Worm (Caenorhabditis elegans) whole organism, L4 larva: Measurements from ENCODE around the gene F42G4.5.

Experiments used
- ZK546.5 ChIP-seq, 2 experiments: sonication (generic microtip); optimal IDR thresholded peaks; 2 replicates each; lab custom pipeline; 2017; ENCODE audit warnings: missing biosample characterization in 2 of 2, missing genetic modification characterization in 2 of 2
- ama-1 ChIP-seq: fragments of 150-350 bp; optimal IDR thresholded peaks from 2 replicates; lab custom pipeline; 2014; ENCODE audit warnings: inconsistent platforms, mixed read lengths
- daf-8 ChIP-seq: fragments of 200-800 bp; sonication (Bioruptor generic); IDR thresholded peaks from 2 replicates; pipeline ENCODE4 v1.3.6; 2022; ENCODE audit warnings: missing genetic modification characterization, missing compliant biosample characterization
- hlh-30 ChIP-seq: sonication (generic microtip); optimal IDR thresholded peaks from 2 replicates; lab custom pipeline; 2017; ENCODE audit warnings: antibody characterized with exemption, mild to moderate bottlenecking, missing genetic modification characterization, missing compliant biosample characterization; ENCODE audit not compliant: insufficient read depth
- lin-39 ChIP-seq: fragments of 150-350 bp; optimal IDR thresholded peaks from 2 replicates; lab custom pipeline; 2014; ENCODE audit warnings: missing biosample characterization, missing genetic modification reagents, missing genetic modification characterization
- mxl-2 ChIP-seq: fragments of 200-800 bp; sonication (Bioruptor generic); conservative IDR thresholded peaks from 2 replicates; pipeline ENCODE4 v1.3.6; 2022; ENCODE audit warnings: missing genetic modification reagents, missing genetic modification characterization, missing compliant biosample characterization
- nhr-42 ChIP-seq: fragments of 200-800 bp; sonication (Bioruptor generic); IDR thresholded peaks from 2 replicates; pipeline ENCODE4 v1.3.6; 2022; ENCODE audit warnings: missing genetic modification characterization, missing compliant biosample characterization
- snpc-4 ChIP-seq: fragments of 150-350 bp; optimal IDR thresholded peaks from 2 replicates; lab custom pipeline; 2014; ENCODE audit warnings: missing biosample characterization, missing genetic modification characterization

DNA sequence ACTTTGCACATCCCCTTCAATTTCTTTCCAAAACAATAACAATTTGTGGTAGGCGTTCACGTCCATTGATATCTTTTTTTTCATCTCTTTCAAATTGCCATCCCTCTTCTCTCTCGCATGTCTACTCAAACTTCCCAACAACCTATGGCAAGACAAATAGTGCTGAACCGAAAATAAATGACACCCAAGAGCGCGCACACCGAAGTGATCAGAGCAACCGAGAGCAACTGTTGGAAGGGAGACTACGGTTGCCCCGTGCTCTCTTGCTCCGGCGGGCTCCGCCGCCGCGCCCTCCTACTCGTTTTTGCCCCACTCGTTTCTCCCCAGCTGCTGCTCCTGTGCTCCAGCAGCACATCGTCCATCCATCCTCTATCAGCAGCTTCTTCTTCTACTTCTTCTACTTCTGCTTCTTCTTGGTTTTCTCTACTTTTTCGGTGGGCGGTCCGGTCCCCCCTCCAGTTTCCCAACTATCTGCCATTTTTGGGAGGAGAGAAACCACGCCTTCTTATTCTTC is 6.4 kb upstream of the F42G4.5 start:
- TF ChIP-seq daf-8 (GFP tag; lab: Robert Waterston, UW), result no peak
- TF ChIP-seq ZK546.5 (tag; optimal IDR thresholded peaks at IDR 0.05; lab: Kevin White, UChicago), result no peak
- TF ChIP-seq snpc-4 (tag; lab: Kevin White, UChicago), result no peak
- TF ChIP-seq lin-39 (tag; lab: Kevin White, UChicago), result no peak
- TF ChIP-seq mxl-2, result no peak
- TF ChIP-seq hlh-30 (tag; lab: Kevin White, UChicago), result no peak
- TF ChIP-seq ama-1 (lab: Kevin White, UChicago), result no peak
- TF ChIP-seq nhr-42, result no peak
